Fruit fly (Drosophila melanogaster) whole organism, embryonic: ENCODE measurements around the gene Prx3.

Source experiments
- Abd-B ChIP-seq: fragments of 200-800 bp; sonication (Bioruptor generic); optimal IDR thresholded peaks from 2 replicates; lab custom pipeline; 2018; ENCODE audit warnings: missing biosample characterization, mild to moderate bottlenecking, missing genetic modification characterization, moderate library complexity
- Aef1 ChIP-seq: fragments of 200-800 bp; sonication (Bioruptor generic); IDR thresholded peaks from 3 replicates; pipeline ENCODE4 v1.3.6; 2022; ENCODE audit warnings: missing biosample characterization, missing genetic modification characterization
- Atf-2 ChIP-seq: fragments of 200-800 bp; sonication (Bioruptor generic); optimal IDR thresholded peaks from 2 replicates; lab custom pipeline; 2016; ENCODE audit warnings: missing biosample characterization, missing genetic modification characterization
- B-H2 ChIP-seq: fragments of 200-800 bp; sonication (Bioruptor generic); optimal IDR thresholded peaks from 2 replicates; lab custom pipeline; 2018; ENCODE audit warnings: missing biosample characterization, mild to moderate bottlenecking, missing genetic modification characterization
- CG10209 ChIP-seq: fragments of 200-800 bp; sonication (Bioruptor generic); optimal IDR thresholded peaks from 3 replicates; lab custom pipeline; 2017; ENCODE audit warnings: missing biosample characterization, mild to moderate bottlenecking, missing genetic modification characterization, missing genetic modification reagents
- CG11456 ChIP-seq: fragments of 200-800 bp; sonication (Bioruptor generic); IDR thresholded peaks from 3 replicates; pipeline ENCODE4 v1.3.6; 2022; ENCODE audit warnings: missing biosample characterization, missing genetic modification characterization
- CG11696 ChIP-seq: fragments of 200-800 bp; sonication (Bioruptor generic); IDR thresholded peaks from 2 replicates; pipeline ENCODE4 v1.3.6; 2022; ENCODE audit warnings: missing biosample characterization, missing genetic modification characterization
- CG12942 ChIP-seq: fragments of 200-800 bp; sonication (Bioruptor generic); optimal IDR thresholded peaks from 3 replicates; lab custom pipeline; 2016; ENCODE audit warnings: missing biosample characterization, missing genetic modification characterization
- CG13287 ChIP-seq: fragments of 200-800 bp; sonication (Bioruptor generic); IDR thresholded peaks from 2 replicates; pipeline ENCODE4 v1.3.6; 2022; ENCODE audit warnings: missing biosample characterization, missing genetic modification characterization; ENCODE audit not compliant: partially characterized antibody
- CG13624 ChIP-seq: fragments of 200-800 bp; sonication (Bioruptor generic); optimal IDR thresholded peaks from 2 replicates; lab custom pipeline; 2016; ENCODE audit warnings: missing biosample characterization, missing genetic modification characterization
- CG13775 ChIP-seq: fragments of 200-800 bp; sonication (Bioruptor generic); optimal IDR thresholded peaks from 3 replicates; lab custom pipeline; 2017; ENCODE audit warnings: missing biosample characterization, mild to moderate bottlenecking, missing genetic modification characterization
- CG16813 ChIP-seq: fragments of 200-800 bp; sonication (Bioruptor generic); IDR thresholded peaks from 3 replicates; pipeline ENCODE4 v1.3.6; 2022; ENCODE audit warnings: missing biosample characterization, missing genetic modification characterization; ENCODE audit not compliant: partially characterized antibody
- CG17568 ChIP-seq: fragments of 200-800 bp; sonication (Bioruptor generic); optimal IDR thresholded peaks from 2 replicates; lab custom pipeline; 2018; ENCODE audit warnings: missing biosample characterization, mild to moderate bottlenecking, missing genetic modification characterization, moderate library complexity
- CG2678 ChIP-seq: fragments of 200-800 bp; sonication (Bioruptor generic); optimal IDR thresholded peaks from 3 replicates; lab custom pipeline; 2019; ENCODE audit warnings: missing biosample characterization, mild to moderate bottlenecking, missing genetic modification characterization, moderate library complexity
- CG32532 ChIP-seq: fragments of 200-800 bp; sonication (Bioruptor generic); IDR thresholded peaks from 2 replicates; pipeline ENCODE4 v1.3.6; 2022; ENCODE audit warnings: missing biosample characterization, missing genetic modification characterization
- CG3281 ChIP-seq: fragments of 200-800 bp; sonication (Bioruptor generic); optimal IDR thresholded peaks from 3 replicates; lab custom pipeline; 2017; ENCODE audit warnings: missing biosample characterization, mild to moderate bottlenecking, missing genetic modification characterization
- CG4854 ChIP-seq: fragments of 200-800 bp; sonication (Bioruptor generic); optimal IDR thresholded peaks from 2 replicates; lab custom pipeline; 2016; ENCODE audit warnings: missing biosample characterization, missing genetic modification characterization, inconsistent platforms
- CG5180 ChIP-seq: fragments of 200-800 bp; sonication (Bioruptor generic); optimal IDR thresholded peaks from 3 replicates; lab custom pipeline; 2017; ENCODE audit warnings: missing biosample characterization, missing genetic modification characterization, mild to moderate bottlenecking, moderate library complexity, missing genetic modification reagents
- Dbx ChIP-seq: fragments of 200-800 bp; sonication (Bioruptor generic); IDR thresholded peaks from 3 replicates; pipeline ENCODE4 v1.3.6; 2022; ENCODE audit warnings: missing biosample characterization, missing genetic modification characterization
- ERR ChIP-seq: fragments of 200-800 bp; sonication (Bioruptor generic); optimal IDR thresholded peaks from 2 replicates; lab custom pipeline; 2016; ENCODE audit warnings: missing biosample characterization, missing genetic modification characterization
- Elba2 ChIP-seq: fragments of 200-800 bp; sonication (Bioruptor generic); optimal IDR thresholded peaks from 3 replicates; lab custom pipeline; 2016; ENCODE audit warnings: missing biosample characterization, missing genetic modification characterization
- Fer2 ChIP-seq: fragments of 200-800 bp; sonication (Bioruptor generic); optimal IDR thresholded peaks from 2 replicates; lab custom pipeline; 2018; ENCODE audit warnings: missing biosample characterization, mild to moderate bottlenecking, missing genetic modification characterization, moderate library complexity
- GATAe ChIP-seq: fragments of 200-800 bp; sonication (Bioruptor generic); conservative IDR thresholded peaks from 2 replicates; pipeline ENCODE4 v1.3.6; 2022; ENCODE audit warnings: missing biosample characterization, missing genetic modification characterization
- HLH54F ChIP-seq: fragments of 200-800 bp; sonication (Bioruptor generic); optimal IDR thresholded peaks from 3 replicates; lab custom pipeline; 2016; ENCODE audit warnings: missing biosample characterization, missing genetic modification characterization
- Hey ChIP-seq: fragments of 200-800 bp; sonication (Bioruptor generic); optimal IDR thresholded peaks from 3 replicates; lab custom pipeline; 2018; ENCODE audit warnings: missing biosample characterization, mild to moderate bottlenecking, missing genetic modification characterization
- HmgD ChIP-seq: fragments of 200-800 bp; sonication (Bioruptor generic); optimal IDR thresholded peaks from 3 replicates; lab custom pipeline; 2016; ENCODE audit warnings: missing biosample characterization, missing genetic modification characterization
- Jarid2 ChIP-seq: fragments of 200-800 bp; sonication (Bioruptor generic); optimal IDR thresholded peaks from 3 replicates; lab custom pipeline; 2017; ENCODE audit warnings: mild to moderate bottlenecking, missing biosample characterization, missing genetic modification reagents, missing genetic modification characterization
- Pdp1 ChIP-seq, 2 experiments: fragments of 200-800 bp; sonication (Bioruptor generic); optimal IDR thresholded peaks; 3 replicates each; lab custom pipeline; 2016; ENCODE audit warnings: missing biosample characterization in 2 of 2, missing genetic modification characterization in 2 of 2, mild to moderate bottlenecking in 1 of 2, moderate library complexity in 1 of 2
- Ptx1 ChIP-seq: fragments of 200-800 bp; sonication (Bioruptor generic); IDR thresholded peaks from 2 replicates; pipeline ENCODE4 v1.3.6; 2022; ENCODE audit warnings: missing biosample characterization, missing genetic modification characterization
- Side ChIP-seq: fragments of 200-800 bp; sonication (Bioruptor generic); optimal IDR thresholded peaks from 2 replicates; lab custom pipeline; 2016; ENCODE audit warnings: missing biosample characterization, missing genetic modification characterization
- Taf1 ChIP-seq: fragments of 200-800 bp; sonication (Bioruptor generic); IDR thresholded peaks from 2 replicates; pipeline ENCODE4 v1.3.6; 2022; ENCODE audit warnings: missing biosample characterization, missing genetic modification characterization
- bcd ChIP-seq: fragments of 200-800 bp; sonication (Bioruptor generic); optimal IDR thresholded peaks from 2 replicates; lab custom pipeline; 2017; ENCODE audit warnings: missing biosample characterization, mild to moderate bottlenecking, missing genetic modification characterization
- btn ChIP-seq: fragments of 200-800 bp; sonication (Bioruptor generic); optimal IDR thresholded peaks from 2 replicates; lab custom pipeline; 2016; ENCODE audit warnings: missing biosample characterization, missing genetic modification characterization
- cas ChIP-seq: fragments of 200-800 bp; sonication (Bioruptor generic); IDR thresholded peaks from 2 replicates; pipeline ENCODE4 v1.3.6; 2022; ENCODE audit warnings: missing biosample characterization, missing genetic modification characterization
- cg ChIP-seq: fragments of 200-800 bp; sonication (Bioruptor generic); optimal IDR thresholded peaks from 3 replicates; lab custom pipeline; 2019; ENCODE audit warnings: missing biosample characterization, mild to moderate bottlenecking, missing genetic modification characterization, moderate library complexity
- crc ChIP-seq: fragments of 200-800 bp; sonication (Bioruptor generic); optimal IDR thresholded peaks from 2 replicates; lab custom pipeline; 2016; ENCODE audit warnings: missing biosample characterization, missing genetic modification characterization
- crol ChIP-seq: fragments of 200-800 bp; sonication (Bioruptor generic); IDR thresholded peaks from 2 replicates; pipeline ENCODE4 v1.3.6; 2022; ENCODE audit warnings: missing biosample characterization, missing genetic modification characterization
- danr ChIP-seq: fragments of 200-800 bp; sonication (Bioruptor generic); IDR thresholded peaks from 2 replicates; pipeline ENCODE4 v1.3.6; 2022; ENCODE audit warnings: missing biosample characterization, missing genetic modification characterization
- emc ChIP-seq: fragments of 200-800 bp; sonication (Bioruptor generic); optimal IDR thresholded peaks from 2 replicates; lab custom pipeline; 2016; ENCODE audit warnings: missing biosample characterization, missing genetic modification characterization
- en ChIP-seq: fragments of 200-800 bp; sonication (Bioruptor generic); optimal IDR thresholded peaks from 2 replicates; lab custom pipeline; 2016; ENCODE audit warnings: missing biosample characterization, missing genetic modification characterization
- fd64A ChIP-seq: fragments of 200-800 bp; sonication (Bioruptor generic); optimal IDR thresholded peaks from 3 replicates; lab custom pipeline; 2018; ENCODE audit warnings: missing biosample characterization, mild to moderate bottlenecking, missing genetic modification characterization
- fru ChIP-seq: fragments of >200 bp; optimal IDR thresholded peaks from 2 replicates; lab custom pipeline; 2017
- gsb-n ChIP-seq: fragments of 200-800 bp; sonication (Bioruptor generic); optimal IDR thresholded peaks from 3 replicates; lab custom pipeline; 2018; ENCODE audit warnings: missing biosample characterization, mild to moderate bottlenecking, missing genetic modification characterization
- kah ChIP-seq: fragments of 200-800 bp; sonication (Bioruptor generic); optimal IDR thresholded peaks from 2 replicates; lab custom pipeline; 2018; ENCODE audit warnings: missing biosample characterization, mild to moderate bottlenecking, missing genetic modification characterization
- lbe ChIP-seq: fragments of 200-800 bp; sonication (Bioruptor generic); optimal IDR thresholded peaks from 2 replicates; lab custom pipeline; 2016; ENCODE audit warnings: missing biosample characterization, mild to moderate bottlenecking, missing genetic modification characterization
- mirr ChIP-seq: fragments of 200-800 bp; sonication (Bioruptor generic); optimal IDR thresholded peaks from 3 replicates; lab custom pipeline; 2018; ENCODE audit warnings: missing biosample characterization, mild to moderate bottlenecking, missing genetic modification characterization
- onecut ChIP-seq: fragments of 200-800 bp; sonication (Bioruptor generic); IDR thresholded peaks from 2 replicates; pipeline ENCODE4 v1.3.6; 2022; ENCODE audit warnings: missing biosample characterization, missing genetic modification characterization
- slp2 ChIP-seq: fragments of 200-800 bp; sonication (Bioruptor generic); optimal IDR thresholded peaks from 2 replicates; lab custom pipeline; 2016; ENCODE audit warnings: missing biosample characterization, missing genetic modification characterization
- wdn ChIP-seq: fragments of 200-800 bp; sonication (Bioruptor generic); IDR thresholded peaks from 2 replicates; pipeline ENCODE4 v1.3.6; 2022; ENCODE audit warnings: missing biosample characterization, missing genetic modification characterization
- zen ChIP-seq: fragments of 200-800 bp; sonication (Bioruptor generic); optimal IDR thresholded peaks from 3 replicates; lab custom pipeline; 2018; ENCODE audit warnings: missing biosample characterization, mild to moderate bottlenecking, missing genetic modification characterization, moderate library complexity
- zfh1 ChIP-seq: fragments of 200-800 bp; sonication (Bioruptor generic); IDR thresholded peaks from 3 replicates; pipeline ENCODE4 v1.3.6; 2022; ENCODE audit warnings: missing biosample characterization, missing genetic modification characterization

Prx3 gene

dm6 chr3R:17539789-17540496 is 6.4 kb downstream of the Prx3 start, which contains the start of gene SF1 (continued):
- TF ChIP-seq CG17568 (no peak), CG32532 (GFP tag; lab: Robert Waterston, UW) (no peak), Abd-B (GFP tag; lab: Kevin White, UChicago) (no peak), Ptx1 (0 out of 2 replicates have a peak, but pooled peaks have one; percentile 7), Side (no peak), CG13775 (GFP tag; lab: Kevin White, UChicago) (peak; percentile 72), mirr (GFP tag; lab: Kevin White, UChicago) (no peak), emc (GFP tag; lab: Kevin White, UChicago) (no peak), fru (lab: Kevin White, UChicago) (no peak), CG4854 (GFP tag; lab: Kevin White, UChicago) (no peak), HmgD (no peak), Dbx (GFP tag; lab: Robert Waterston, UW) (no peak), Elba2 (GFP tag; lab: Kevin White, UChicago) (peak; percentile 2), HLH54F (GFP tag; lab: Kevin White, UChicago) (peak; percentile 63), GATAe (GFP tag; lab: Robert Waterston, UW) (no peak), slp2 (GFP tag; lab: Kevin White, UChicago) (peak; percentile 16), CG11456 (GFP tag; lab: Robert Waterston, UW) (0 out of 3 replicates have a peak, but pooled peaks have one; percentile 31), CG13287 (no peak), fd64A (GFP tag; lab: Kevin White, UChicago) (no peak), btn (GFP tag; lab: Kevin White, UChicago) (no peak), kah (GFP tag; lab: Kevin White, UChicago) (no peak), Taf1 (GFP tag; lab: Robert Waterston, UW) (no peak), Jarid2 (GFP tag; lab: Kevin White, UChicago) (no peak), bcd (peak; percentile 50), wdn (GFP tag; lab: Robert Waterston, UW) (no peak), Atf-2 (GFP tag; lab: Kevin White, UChicago) (no peak), lbe (no peak), CG12942 (GFP tag; lab: Kevin White, UChicago) (no peak), gsb-n (tag; lab: Kevin White, UChicago) (no peak), cas (GFP tag; lab: Robert Waterston, UW) (no peak), CG10209 (peak; percentile 27), zen (tag; lab: Kevin White, UChicago) (no peak), en (GFP tag; lab: Kevin White, UChicago) (no peak), onecut (GFP tag; lab: Robert Waterston, UW) (no peak), crc (GFP tag; lab: Kevin White, UChicago) (no peak), danr (no peak), Hey (no peak), Aef1 (0 out of 3 replicates have a peak, but pooled peaks have one; percentile 9), B-H2 (GFP tag; lab: Kevin White, UChicago) (no peak), Fer2 (tag; lab: Kevin White, UChicago) (no peak), CG16813 (no peak), CG13624 (GFP tag; lab: Kevin White, UChicago) (peak; percentile 14), Pdp1 (GFP tag; optimal IDR thresholded peaks at IDR 0.05; lab: Kevin White, UChicago) (peak; percentile 1 to 50), CG3281 (peak; percentile 36), CG2678 (tag; lab: Kevin White, UChicago) (no peak), CG11696 (no peak), crol (GFP tag; lab: Robert Waterston, UW) (no peak), ERR (GFP tag; lab: Kevin White, UChicago) (no peak), CG5180 (no peak), cg (GFP tag; lab: Kevin White, UChicago) (no peak), zfh1 (no peak)
